Worm (Caenorhabditis elegans): ENCODE results near the gene T26H8.4.

ce11 chrV:15354648-15355047 is 48.0 kb upstream of the T26H8.4 start, which contains the start of gene C29F3.7:
- TF ChIP-seq him-1 (tag; optimal IDR thresholded peaks at IDR 0.05) = no peak
- no peak for TF ChIP-seq W03F9.2 (tag; optimal IDR thresholded peaks at IDR 0.05)
- TF ChIP-seq dao-5 (tag; optimal IDR thresholded peaks at IDR 0.05) = no peak
